Fruit fly (Drosophila melanogaster): ENCODE measurements around the gene ck.

dm6 chr2L:15008034-15008433, 49.6 kb downstream of the ck start:
- TF ChIP-seq CG8478 (optimal IDR thresholded peaks at IDR 0.05) (no peak), CTCF (optimal IDR thresholded peaks at IDR 0.05) (no peak)
